Fruit fly (Drosophila melanogaster) whole organism, wandering third instar larva: ENCODE results near the gene Gr98b.

Source experiments
- Abd-B ChIP-seq: fragments of >200 bp; optimal IDR thresholded peaks from 2 replicates; lab custom pipeline; 2017; ENCODE audit warnings: missing biosample characterization, missing genetic modification characterization
- CG9705 ChIP-seq: fragments of 200-800 bp; sonication (Bioruptor generic); optimal IDR thresholded peaks from 2 replicates; lab custom pipeline; 2018; ENCODE audit warnings: missing biosample characterization, mild to moderate bottlenecking, missing genetic modification characterization
- Dfd ChIP-seq: fragments of >200 bp; optimal IDR thresholded peaks from 2 replicates; lab custom pipeline; 2017; ENCODE audit warnings: missing biosample characterization, missing genetic modification characterization
- Hnf4 ChIP-seq: fragments of 200-800 bp; sonication (Bioruptor generic); optimal IDR thresholded peaks from 2 replicates; lab custom pipeline; 2016; ENCODE audit warnings: missing biosample characterization, mild to moderate bottlenecking, missing genetic modification characterization
- Hr78 ChIP-seq: fragments of >200 bp; optimal IDR thresholded peaks from 2 replicates; lab custom pipeline; 2017; ENCODE audit warnings: missing biosample characterization, missing genetic modification characterization
- h ChIP-seq: fragments of 200-800 bp; sonication (Bioruptor generic); optimal IDR thresholded peaks from 3 replicates; lab custom pipeline; 2016; ENCODE audit warnings: missing biosample characterization, mild to moderate bottlenecking, missing genetic modification characterization
- jim ChIP-seq: fragments of 175-275, 200-325 bp; sonication (Bioruptor generic); optimal IDR thresholded peaks from 2 replicates; lab custom pipeline; 2016; ENCODE audit warnings: missing biosample characterization, mild to moderate bottlenecking, missing genetic modification characterization
- pan ChIP-seq: fragments of >200 bp; optimal IDR thresholded peaks from 2 replicates; lab custom pipeline; 2017
- usp ChIP-seq: fragments of >200 bp; optimal IDR thresholded peaks from 2 replicates; lab custom pipeline; 2017; ENCODE audit warnings: missing biosample characterization, missing genetic modification characterization
- woc ChIP-seq: sonication (Bioruptor generic); optimal IDR thresholded peaks from 2 replicates; lab custom pipeline; 2016; ENCODE audit warnings: missing biosample characterization, mild to moderate bottlenecking, missing genetic modification characterization

- no peak for TF ChIP-seq jim (GFP tag; lab: Kevin White, UChicago)
- no peak for TF ChIP-seq h (GFP tag; lab: Kevin White, UChicago)
- no peak for TF ChIP-seq CG9705 (GFP tag; lab: Kevin White, UChicago)
- TF ChIP-seq usp (GFP tag; lab: Kevin White, UChicago) = no peak
- TF ChIP-seq Abd-B = no peak
- TF ChIP-seq woc (GFP tag; lab: Kevin White, UChicago) = no peak
- no peak for TF ChIP-seq Hr78 (GFP tag; lab: Kevin White, UChicago)
- TF ChIP-seq pan = no peak
- TF ChIP-seq Dfd (GFP tag; lab: Kevin White, UChicago) = no peak
- no peak for TF ChIP-seq Hnf4 (GFP tag; lab: Kevin White, UChicago)
Observed at dm6 chr3R:27561114-27561513, 18.8 kb downstream of the Gr98b start, which contains the start of gene CG5646.
